Worm (Caenorhabditis elegans) whole organism, midembryonic: Measurements from ENCODE around the gene srg-16.

Experiments used
- T22C8.4 ChIP-seq: fragments of 200-800 bp; sonication (Bioruptor generic); IDR thresholded peaks from 2 replicates; pipeline ENCODE4 v1.3.6; 2022; ENCODE audit warnings: missing genetic modification characterization, missing compliant biosample characterization
- cog-1 ChIP-seq: sonication (generic microtip); optimal IDR thresholded peaks from 2 replicates; lab custom pipeline; 2016; ENCODE audit warnings: missing genetic modification characterization, missing compliant biosample characterization
- flt-1 ChIP-seq: fragments of 200-800 bp; sonication (Bioruptor generic); IDR thresholded peaks from 2 replicates; pipeline ENCODE4 v1.3.6; 2022; ENCODE audit warnings: missing genetic modification characterization, missing compliant biosample characterization
- klf-2 ChIP-seq: fragments of 200-800 bp; sonication (Bioruptor generic); conservative IDR thresholded peaks from 2 replicates; pipeline ENCODE4 v1.3.6; 2022; ENCODE audit warnings: missing genetic modification reagents, missing genetic modification characterization, missing compliant biosample characterization
- med-1 ChIP-seq: sonication (generic microtip); optimal IDR thresholded peaks from 2 replicates; lab custom pipeline; 2017; ENCODE audit warnings: missing genetic modification characterization, mild to moderate bottlenecking, missing compliant biosample characterization, antibody characterized with exemption, missing genetic modification reagents; ENCODE audit not compliant: insufficient read depth
- ref-1 ChIP-seq: fragments of 200-800 bp; sonication (Bioruptor generic); conservative IDR thresholded peaks from 2 replicates; pipeline ENCODE4 v1.3.6; 2022; ENCODE audit warnings: missing genetic modification reagents, missing genetic modification characterization, missing compliant biosample characterization
- tab-1 ChIP-seq: fragments of 200-800 bp; sonication (Bioruptor generic); IDR thresholded peaks from 2 replicates; pipeline ENCODE4 v1.3.6; 2022; ENCODE audit warnings: missing genetic modification characterization, missing compliant biosample characterization
- ztf-23 ChIP-seq: fragments of 200-800 bp; sonication (Bioruptor generic); IDR thresholded peaks from 2 replicates; pipeline ENCODE4 v1.3.6; 2022; ENCODE audit warnings: missing genetic modification reagents, missing genetic modification characterization, missing compliant biosample characterization
- ztf-29 ChIP-seq: fragments of 200-800 bp; sonication (Bioruptor generic); IDR thresholded peaks from 2 replicates; pipeline ENCODE4 v1.3.6; 2022; ENCODE audit warnings: missing genetic modification reagents, missing genetic modification characterization, missing compliant biosample characterization

srg-16 gene

DNA sequence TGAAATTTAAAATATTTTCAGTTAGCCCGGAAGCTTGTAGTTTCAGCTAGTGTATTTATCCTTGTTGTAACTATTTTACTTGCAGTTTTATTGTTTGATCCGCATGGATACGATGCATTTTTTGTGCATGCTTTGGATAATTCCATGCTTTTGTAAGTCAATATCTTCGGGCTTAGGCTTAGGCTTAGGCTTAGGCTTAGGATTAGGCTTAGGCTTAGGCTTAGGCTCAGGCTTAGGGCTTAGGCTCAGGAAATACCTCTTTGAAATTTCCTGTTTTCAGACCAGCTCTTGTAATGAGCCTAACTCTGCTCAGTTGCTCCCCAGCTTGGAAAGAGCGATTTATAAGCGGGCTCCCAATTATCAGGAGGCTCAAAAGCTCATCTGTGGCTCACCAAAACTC, at the start of gene srg-16:
Gene srg-16, plus strand, starts transcription at position 87 of the 400 bp plus-strand sequence.
- TF ChIP-seq ztf-29 (GFP tag; lab: Robert Waterston, UW), result no peak
- no peak for TF ChIP-seq klf-2 (GFP tag; lab: Robert Waterston, UW)
- no peak for TF ChIP-seq ztf-23 (GFP tag; lab: Robert Waterston, UW)
- TF ChIP-seq T22C8.4 (GFP tag; lab: Robert Waterston, UW), result no peak
- no peak for TF ChIP-seq tab-1 (GFP tag; lab: Robert Waterston, UW)
- no peak for TF ChIP-seq cog-1 (tag; lab: Kevin White, UChicago)
- no peak for TF ChIP-seq med-1 (GFP tag; lab: Kevin White, UChicago)
- no peak for TF ChIP-seq flt-1 (GFP tag; lab: Robert Waterston, UW)
- no peak for TF ChIP-seq ref-1 (GFP tag; lab: Robert Waterston, UW)

DNA sequence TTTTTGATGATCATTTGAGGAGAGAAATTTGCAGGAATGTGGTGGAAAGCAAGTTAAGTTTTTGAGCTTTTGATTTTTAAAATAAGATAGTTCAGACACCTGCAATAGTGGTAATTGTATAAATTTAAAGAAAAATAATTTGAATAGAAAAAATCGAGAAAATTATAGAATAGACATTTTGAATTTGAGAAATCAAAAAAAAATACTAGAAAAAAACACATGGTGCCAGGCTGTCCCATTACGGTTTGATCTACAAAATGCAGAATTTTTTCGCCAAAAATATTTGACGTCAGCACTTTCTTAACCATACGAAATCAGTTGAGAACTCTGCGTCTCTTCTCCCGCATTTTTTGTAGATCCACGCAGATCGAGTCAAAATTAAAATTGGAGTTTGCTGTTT, 49.4 kb upstream of the srg-16 start, which contains the start of gene sre-27:
Gene sre-27, minus strand, starts transcription at position 101 of the 400 bp plus-strand sequence.
- no peak for TF ChIP-seq med-1 (GFP tag; lab: Kevin White, UChicago)
- no peak for TF ChIP-seq klf-2 (GFP tag; lab: Robert Waterston, UW)
- no peak for TF ChIP-seq tab-1 (GFP tag; lab: Robert Waterston, UW)
- no peak for TF ChIP-seq ref-1 (GFP tag; lab: Robert Waterston, UW)
- no peak for TF ChIP-seq flt-1 (GFP tag; lab: Robert Waterston, UW)
- TF ChIP-seq ztf-23 (GFP tag; lab: Robert Waterston, UW), result no peak
- no peak for TF ChIP-seq ztf-29 (GFP tag; lab: Robert Waterston, UW)
- TF ChIP-seq cog-1 (tag; lab: Kevin White, UChicago), result no peak
- TF ChIP-seq T22C8.4 (GFP tag; lab: Robert Waterston, UW), result no peak

DNA sequence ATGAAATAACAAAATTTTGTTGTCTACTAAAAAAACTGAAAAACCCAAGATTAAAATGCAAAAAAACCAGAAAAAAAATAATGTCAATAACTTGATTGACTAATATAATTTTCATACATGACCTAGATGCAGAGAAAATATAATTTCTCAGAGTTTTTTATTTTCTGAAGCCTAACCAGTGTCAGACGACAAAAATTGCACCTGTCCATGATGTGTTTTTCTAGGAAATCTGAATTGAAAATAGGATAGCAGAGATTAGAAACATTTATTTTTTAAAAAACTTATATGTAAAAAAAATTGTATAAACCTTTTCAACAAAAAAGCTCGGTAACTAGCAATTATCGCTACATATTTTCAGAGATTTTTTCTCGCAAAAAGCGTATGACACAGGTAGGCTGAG, 48.9 kb upstream of the srg-16 start:
- TF ChIP-seq ztf-23 (GFP tag; lab: Robert Waterston, UW) (no peak), ztf-29 (GFP tag; lab: Robert Waterston, UW) (no peak), flt-1 (GFP tag; lab: Robert Waterston, UW) (no peak), cog-1 (tag; lab: Kevin White, UChicago) (no peak), med-1 (GFP tag; lab: Kevin White, UChicago) (no peak), ref-1 (GFP tag; lab: Robert Waterston, UW) (no peak), klf-2 (GFP tag; lab: Robert Waterston, UW) (no peak), tab-1 (GFP tag; lab: Robert Waterston, UW) (no peak), T22C8.4 (GFP tag; lab: Robert Waterston, UW) (no peak)

DNA sequence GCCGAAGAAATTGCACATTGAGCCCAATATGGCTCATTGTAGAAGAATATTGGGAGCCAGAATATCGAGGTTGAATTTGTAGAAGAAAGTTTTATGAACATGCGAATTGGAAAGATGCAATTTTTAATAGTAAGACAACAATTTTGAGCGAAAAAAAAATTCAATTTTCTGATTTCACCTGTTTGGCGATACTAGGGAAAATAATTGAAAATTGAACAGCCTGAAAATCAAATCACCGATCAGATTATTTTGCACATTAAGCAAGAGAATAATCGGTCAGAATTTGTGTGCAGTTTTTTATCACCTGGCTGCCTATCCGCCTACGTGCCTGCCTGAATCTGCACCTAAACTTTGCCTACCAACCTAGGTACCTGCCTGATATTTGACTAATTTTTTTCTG, 46.4 kb upstream of the srg-16 start, which contains the start of gene sre-26:
Gene sre-26, minus strand, starts transcription at position 101 of the 400 bp plus-strand sequence.
- TF ChIP-seq ztf-23 (GFP tag; lab: Robert Waterston, UW) (no peak), ref-1 (GFP tag; lab: Robert Waterston, UW) (no peak), med-1 (GFP tag; lab: Kevin White, UChicago) (no peak), tab-1 (GFP tag; lab: Robert Waterston, UW) (no peak), ztf-29 (GFP tag; lab: Robert Waterston, UW) (no peak), T22C8.4 (GFP tag; lab: Robert Waterston, UW) (no peak), flt-1 (GFP tag; lab: Robert Waterston, UW) (no peak), cog-1 (tag; lab: Kevin White, UChicago) (no peak), klf-2 (GFP tag; lab: Robert Waterston, UW) (no peak)

DNA sequence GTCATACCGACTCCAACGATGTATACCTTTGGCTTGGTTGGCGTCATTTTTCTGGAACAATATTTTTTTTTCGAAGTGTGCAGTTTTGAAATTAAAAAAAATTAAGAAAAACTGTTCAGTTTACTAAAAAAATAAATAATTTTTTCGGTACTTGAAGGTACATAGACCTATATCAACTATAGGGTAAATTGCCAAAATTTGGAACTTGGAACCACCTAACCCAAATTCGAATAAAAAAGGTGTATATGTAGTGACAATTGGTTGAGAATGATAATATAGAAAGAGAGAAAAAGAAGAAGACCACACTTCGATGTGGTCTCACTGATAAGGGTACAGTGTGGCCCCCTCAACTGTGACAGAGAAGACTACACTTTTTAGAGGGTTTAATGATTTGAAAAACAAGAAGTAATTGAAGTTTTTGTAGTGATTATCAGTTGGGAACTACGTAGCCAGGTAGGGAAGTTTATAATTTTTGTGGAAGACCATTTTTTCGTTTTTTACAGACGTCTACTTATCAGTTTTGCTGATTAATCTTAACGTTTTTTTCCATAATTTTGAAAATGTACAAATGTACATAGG, 41.2 kb upstream of the srg-16 start, which contains the start of gene daf-22:
Gene daf-22, minus strand, starts transcription at position 51 of the 579 bp plus-strand sequence.
- TF ChIP-seq ref-1 (GFP tag; lab: Robert Waterston, UW), result no peak
- TF ChIP-seq flt-1 (GFP tag; lab: Robert Waterston, UW), result no peak
- no peak for TF ChIP-seq med-1 (GFP tag; lab: Kevin White, UChicago)
- no peak for TF ChIP-seq ztf-29 (GFP tag; lab: Robert Waterston, UW)
- TF ChIP-seq T22C8.4 (GFP tag; lab: Robert Waterston, UW), result no peak
- no peak for TF ChIP-seq cog-1 (tag; lab: Kevin White, UChicago)
- TF ChIP-seq tab-1 (GFP tag; lab: Robert Waterston, UW), result no peak
- no peak for TF ChIP-seq ztf-23 (GFP tag; lab: Robert Waterston, UW)
- TF ChIP-seq klf-2 (GFP tag; lab: Robert Waterston, UW), result no peak

DNA sequence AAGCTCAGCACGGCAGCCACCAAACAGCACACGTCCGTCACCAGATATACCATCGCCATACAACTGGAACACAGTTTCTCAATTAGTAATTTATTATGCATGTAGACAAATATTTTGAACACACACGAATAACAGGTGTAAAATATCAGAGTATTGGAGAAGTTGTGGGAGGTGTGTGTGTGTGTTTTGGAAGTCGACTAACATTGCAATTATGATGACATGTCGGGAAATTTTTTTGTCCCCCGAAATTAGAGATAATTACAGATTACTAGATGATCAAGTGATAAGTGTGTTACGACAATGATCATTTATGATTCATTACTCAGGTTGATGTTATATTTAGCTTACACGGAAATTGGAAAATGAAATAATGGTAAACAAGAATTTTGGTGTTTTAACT, 37.2 kb upstream of the srg-16 start, which contains the start of gene Y57A10C.8:
Gene Y57A10C.8, minus strand, starts transcription at position 101 of the 400 bp plus-strand sequence.
- TF ChIP-seq ztf-29 (GFP tag; lab: Robert Waterston, UW) (no peak), ztf-23 (GFP tag; lab: Robert Waterston, UW) (no peak), cog-1 (tag; lab: Kevin White, UChicago) (no peak), ref-1 (GFP tag; lab: Robert Waterston, UW) (no peak), med-1 (GFP tag; lab: Kevin White, UChicago) (no peak), T22C8.4 (GFP tag; lab: Robert Waterston, UW) (no peak), klf-2 (GFP tag; lab: Robert Waterston, UW) (no peak), tab-1 (GFP tag; lab: Robert Waterston, UW) (no peak), flt-1 (GFP tag; lab: Robert Waterston, UW) (no peak)

DNA sequence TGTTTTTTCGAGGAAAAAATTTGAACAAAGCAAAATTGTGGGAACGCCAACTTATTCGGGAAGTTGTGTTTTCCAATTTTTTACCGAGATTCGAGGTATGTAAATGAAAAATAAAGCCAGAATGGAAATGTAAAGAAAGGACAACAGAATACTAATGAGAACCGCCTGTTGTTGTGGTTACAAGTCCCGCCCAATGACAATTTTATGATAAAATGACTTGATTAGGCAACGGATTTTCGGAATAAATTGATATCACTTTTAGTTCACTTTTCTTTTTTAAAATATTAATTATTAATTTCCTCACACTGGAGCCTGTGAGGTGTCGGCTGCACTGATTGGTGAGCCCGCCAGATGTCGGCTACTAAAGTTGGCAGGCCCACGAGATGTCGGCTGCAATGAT, 34.6 kb upstream of the srg-16 start, which contains the start of gene dct-12:
Gene dct-12, minus strand, starts transcription at position 101 of the 400 bp plus-strand sequence.
- TF ChIP-seq ztf-29 (GFP tag; lab: Robert Waterston, UW), result no peak
- no peak for TF ChIP-seq cog-1 (tag; lab: Kevin White, UChicago)
- TF ChIP-seq tab-1 (GFP tag; lab: Robert Waterston, UW), result no peak
- TF ChIP-seq T22C8.4 (GFP tag; lab: Robert Waterston, UW), result no peak
- TF ChIP-seq klf-2 (GFP tag; lab: Robert Waterston, UW), result no peak
- no peak for TF ChIP-seq ref-1 (GFP tag; lab: Robert Waterston, UW)
- TF ChIP-seq flt-1 (GFP tag; lab: Robert Waterston, UW), result no peak
- no peak for TF ChIP-seq ztf-23 (GFP tag; lab: Robert Waterston, UW)

DNA sequence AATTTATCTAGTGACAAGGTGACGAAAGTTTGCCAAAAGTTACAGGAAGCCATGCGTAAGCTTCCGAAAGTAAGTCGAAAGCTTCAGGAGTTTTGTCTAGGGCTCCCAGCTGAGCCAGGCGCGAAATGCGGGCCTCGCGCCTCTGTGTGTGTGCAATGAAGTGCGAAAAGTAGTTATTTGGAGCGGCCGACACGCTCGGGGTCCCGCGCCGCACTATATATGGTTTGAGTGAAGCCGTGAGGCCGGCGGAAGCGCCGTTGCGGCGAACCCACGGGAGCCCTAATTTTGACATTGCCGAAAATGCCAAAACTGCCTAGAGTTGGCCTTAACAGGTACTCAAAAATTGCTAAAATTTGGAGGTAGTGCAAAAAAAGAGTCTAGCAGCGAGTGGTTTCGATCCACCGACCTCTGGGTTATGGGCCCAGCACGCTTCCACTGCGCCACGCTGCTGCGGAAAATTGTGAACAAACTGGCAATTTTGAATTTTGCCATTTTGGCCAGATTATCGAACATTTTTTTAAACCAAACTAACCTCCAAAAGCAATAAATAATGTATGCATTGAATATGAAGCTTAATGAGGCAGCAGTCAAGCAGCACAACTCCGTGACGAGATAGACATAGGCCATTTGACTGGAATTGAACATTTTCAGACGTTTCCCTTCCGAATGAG, 31.6 kb upstream of the srg-16 start:
- TF ChIP-seq cog-1 (tag; lab: Kevin White, UChicago) (no peak), tab-1 (GFP tag; lab: Robert Waterston, UW) (no peak), T22C8.4 (GFP tag; lab: Robert Waterston, UW) (no peak), ref-1 (GFP tag; lab: Robert Waterston, UW) (no peak), med-1 (GFP tag; lab: Kevin White, UChicago) (no peak), ztf-29 (GFP tag; lab: Robert Waterston, UW) (no peak), ztf-23 (GFP tag; lab: Robert Waterston, UW) (no peak), klf-2 (GFP tag; lab: Robert Waterston, UW) (no peak), flt-1 (GFP tag; lab: Robert Waterston, UW) (no peak)
